Fruit fly (Drosophila melanogaster) whole organism, embryonic: ENCODE results near the gene CG33258.

ENCODE experiments used
- CG12659 ChIP-seq: fragments of 200-800 bp; sonication (Bioruptor generic); optimal IDR thresholded peaks from 3 replicates; lab custom pipeline; 2017; ENCODE audit warnings: mild to moderate bottlenecking, missing biosample characterization, missing genetic modification reagents, missing genetic modification characterization
- CG12744 ChIP-seq: fragments of 200-800 bp; sonication (Bioruptor generic); optimal IDR thresholded peaks from 2 replicates; lab custom pipeline; 2016; ENCODE audit warnings: missing biosample characterization, missing genetic modification characterization
- CG15073 ChIP-seq: fragments of 200-800 bp; sonication (Bioruptor generic); optimal IDR thresholded peaks from 2 replicates; lab custom pipeline; 2016; ENCODE audit warnings: missing biosample characterization, missing genetic modification characterization
- CG2202 ChIP-seq: fragments of 200-800 bp; sonication (Bioruptor generic); optimal IDR thresholded peaks from 2 replicates; lab custom pipeline; 2018; ENCODE audit warnings: missing biosample characterization, mild to moderate bottlenecking, missing genetic modification characterization
- CG31224 ChIP-seq: fragments of 200-800 bp; sonication (Bioruptor generic); IDR thresholded peaks from 2 replicates; pipeline ENCODE4 v1.3.6; 2022; ENCODE audit warnings: missing biosample characterization, missing genetic modification characterization
- CG5245 ChIP-seq: fragments of 200-800 bp; sonication (Bioruptor generic); optimal IDR thresholded peaks from 3 replicates; lab custom pipeline; 2016; ENCODE audit warnings: missing biosample characterization, missing genetic modification characterization
- Dll ChIP-seq: fragments of 200-800 bp; sonication (Bioruptor generic); IDR thresholded peaks from 4 replicates; pipeline ENCODE4 v1.3.6; 2022; ENCODE audit warnings: missing biosample characterization, missing genetic modification characterization; ENCODE audit not compliant: partially characterized antibody
- HmgD ChIP-seq: fragments of 200-800 bp; sonication (Bioruptor generic); optimal IDR thresholded peaks from 3 replicates; lab custom pipeline; 2016; ENCODE audit warnings: missing biosample characterization, missing genetic modification characterization
- ftz-f1 ChIP-seq: fragments of 200-800 bp; sonication (Bioruptor generic); optimal IDR thresholded peaks from 2 replicates; lab custom pipeline; 2016; ENCODE audit warnings: missing biosample characterization, missing genetic modification characterization
- grau ChIP-seq: fragments of 200-800 bp; optimal IDR thresholded peaks from 3 replicates; lab custom pipeline; 2019; ENCODE audit warnings: missing biosample characterization, mild to moderate bottlenecking, missing genetic modification characterization, moderate library complexity
- jigr1 ChIP-seq: fragments of 200-800 bp; sonication (Bioruptor generic); IDR thresholded peaks from 3 replicates; pipeline ENCODE4 v1.3.6; 2022; ENCODE audit warnings: missing biosample characterization, missing genetic modification characterization
- z ChIP-seq: fragments of 200-800 bp; sonication (Bioruptor generic); IDR thresholded peaks from 3 replicates; pipeline ENCODE4 v1.3.6; 2022; ENCODE audit warnings: missing biosample characterization, missing genetic modification characterization

DNA sequence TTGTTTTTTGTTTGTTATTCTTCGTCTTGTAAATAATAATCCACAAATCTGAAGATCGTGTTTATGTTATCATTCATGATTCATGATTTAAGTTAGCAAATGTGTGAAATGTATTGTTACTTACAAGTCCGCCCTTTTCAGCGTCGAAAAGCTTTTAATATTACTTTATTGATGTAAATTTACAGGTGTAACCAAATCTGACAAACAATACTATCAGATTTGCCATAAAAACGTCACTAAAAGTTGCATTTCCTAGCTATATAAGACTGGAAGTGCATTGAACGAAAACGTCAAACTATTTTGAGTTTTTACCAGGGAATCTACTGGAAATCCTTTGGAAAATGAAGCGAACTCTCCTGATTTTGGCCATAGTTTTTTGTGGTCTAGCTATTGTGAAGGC, at the start of gene CG33258:
- TF ChIP-seq jigr1 (no peak), CG15073 (GFP tag; lab: Kevin White, UChicago) (no peak), Dll (GFP tag; lab: Robert Waterston, UW) (no peak), CG2202 (tag; lab: Kevin White, UChicago) (no peak), CG31224 (GFP tag; lab: Robert Waterston, UW) (no peak), ftz-f1 (GFP tag; lab: Kevin White, UChicago) (no peak), CG12744 (GFP tag; lab: Kevin White, UChicago) (no peak), HmgD (GFP tag; lab: Kevin White, UChicago) (no peak), CG12659 (GFP tag; lab: Kevin White, UChicago) (no peak), grau (tag; lab: Kevin White, UChicago) (no peak), CG5245 (no peak), z (GFP tag; lab: Robert Waterston, UW) (no peak)
